Fruit fly (Drosophila melanogaster) whole organism, adult: Measurements from ENCODE around the gene sif.

Experiments used
- CG33017 ChIP-seq: fragments of 200-800 bp; sonication (Bioruptor generic); optimal IDR thresholded peaks from 2 replicates; lab custom pipeline; 2018; ENCODE audit warnings: missing biosample characterization, mild to moderate bottlenecking, missing genetic modification characterization, moderate library complexity
- Crg-1 ChIP-seq: fragments of 200-800 bp; sonication (Bioruptor generic); optimal IDR thresholded peaks from 2 replicates; lab custom pipeline; 2016; ENCODE audit warnings: missing biosample characterization, missing genetic modification characterization
- cic ChIP-seq: fragments of 200-800 bp; sonication (Bioruptor generic); optimal IDR thresholded peaks from 2 replicates; lab custom pipeline; 2017; ENCODE audit warnings: missing biosample characterization, mild to moderate bottlenecking, missing genetic modification characterization, moderate library complexity

DNA sequence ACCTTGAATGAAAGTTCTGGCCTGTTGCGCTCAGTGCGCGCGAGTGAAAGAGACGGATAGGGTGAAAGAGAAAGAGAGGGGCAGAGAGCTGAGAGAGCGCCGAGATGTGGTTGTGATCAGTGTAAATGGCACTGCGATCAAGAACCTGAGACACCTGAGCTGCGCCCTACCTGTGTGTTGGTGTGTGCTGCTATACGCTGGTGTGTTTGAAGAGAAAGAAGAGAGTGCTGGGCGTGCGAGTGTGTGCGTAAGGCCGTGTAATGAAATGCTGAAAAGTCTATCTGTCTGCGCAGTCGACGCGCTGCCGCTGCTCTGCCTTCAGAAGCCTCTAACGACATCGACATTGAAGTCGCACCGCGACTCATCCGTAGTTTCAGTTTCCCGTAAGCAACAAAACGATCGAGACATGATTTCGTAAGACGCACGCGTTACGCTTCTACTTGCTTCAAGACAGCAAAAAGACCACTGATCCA lies 27.1 kb upstream of the sif start, which contains the start of gene Blimp-1:
- TF ChIP-seq Crg-1: no peak
- TF ChIP-seq cic: peak; percentile 50
- TF ChIP-seq CG33017 (tag; lab: Kevin White, UChicago): no peak
